Worm (Caenorhabditis elegans) whole organism, early embryonic: ENCODE measurements around the gene K11H12.7.

Source experiments
- B0310.2 ChIP-seq: sonication (generic microtip); optimal IDR thresholded peaks from 2 replicates; lab custom pipeline; 2016; ENCODE audit warnings: mild to moderate bottlenecking, missing genetic modification characterization, missing compliant biosample characterization
- F13C5.2 ChIP-seq: sonication (generic microtip); optimal IDR thresholded peaks from 2 replicates; lab custom pipeline; 2017; ENCODE audit warnings: mild to moderate bottlenecking, missing genetic modification characterization, inconsistent platforms, missing compliant biosample characterization
- ama-1 ChIP-seq: fragments of 150-350 bp; optimal IDR thresholded peaks from 2 replicates; lab custom pipeline; 2014
- ceh-13 ChIP-seq: fragments of 200-800 bp; sonication (Bioruptor generic); optimal IDR thresholded peaks from 2 replicates; lab custom pipeline; 2018; ENCODE audit warnings: mild to moderate bottlenecking, missing genetic modification characterization, missing compliant biosample characterization
- flt-1 ChIP-seq: fragments of 200-800 bp; sonication (Bioruptor generic); IDR thresholded peaks from 2 replicates; pipeline ENCODE4 v1.3.6; 2022; ENCODE audit warnings: missing genetic modification characterization, missing compliant biosample characterization
- hnd-1 ChIP-seq: sonication (generic microtip); optimal IDR thresholded peaks from 2 replicates; lab custom pipeline; 2016; ENCODE audit warnings: missing genetic modification characterization, missing compliant biosample characterization
- scrt-1 ChIP-seq: fragments of 200-800 bp; sonication (Bioruptor generic); IDR thresholded peaks from 2 replicates; pipeline ENCODE4 v1.3.6; 2022; ENCODE audit warnings: missing genetic modification characterization, missing compliant biosample characterization
- tbx-11 ChIP-seq: fragments of 200-800 bp; sonication (Bioruptor generic); IDR thresholded peaks from 2 replicates; pipeline ENCODE4 v1.3.6; 2022; ENCODE audit warnings: missing genetic modification characterization, missing compliant biosample characterization
- tra-4 ChIP-seq: sonication (generic microtip); optimal IDR thresholded peaks from 2 replicates; lab custom pipeline; 2017; ENCODE audit warnings: missing genetic modification characterization, missing compliant biosample characterization

- TF ChIP-seq F13C5.2 (tag; lab: Kevin White, UChicago) (no peak), hnd-1 (tag; lab: Kevin White, UChicago) (no peak), ceh-13 (GFP tag; lab: Kevin White, UChicago) (no peak), ama-1 (no peak), tbx-11 (GFP tag; lab: Robert Waterston, UW) (no peak), flt-1 (GFP tag; lab: Robert Waterston, UW) (no peak), scrt-1 (no peak), tra-4 (tag; lab: Kevin White, UChicago) (no peak), B0310.2 (no peak)
Observed at ce11 chrIV:715433-715832, 50.1 kb downstream of the K11H12.7 start.
